Worm (Caenorhabditis elegans) whole organism, early embryonic: ENCODE measurements around the gene col-115.

Experiments used
- B0310.2 ChIP-seq: sonication (generic microtip); optimal IDR thresholded peaks from 2 replicates; lab custom pipeline; 2016; ENCODE audit warnings: mild to moderate bottlenecking, missing genetic modification characterization, missing compliant biosample characterization
- F13C5.2 ChIP-seq: sonication (generic microtip); optimal IDR thresholded peaks from 2 replicates; lab custom pipeline; 2017; ENCODE audit warnings: mild to moderate bottlenecking, missing genetic modification characterization, inconsistent platforms, missing compliant biosample characterization
- aly-1 ChIP-seq: sonication (generic microtip); optimal IDR thresholded peaks from 2 replicates; lab custom pipeline; 2016; ENCODE audit warnings: missing genetic modification characterization, missing compliant biosample characterization
- ama-1 ChIP-seq: fragments of 150-350 bp; optimal IDR thresholded peaks from 2 replicates; lab custom pipeline; 2014
- ceh-13 ChIP-seq: fragments of 200-800 bp; sonication (Bioruptor generic); optimal IDR thresholded peaks from 2 replicates; lab custom pipeline; 2018; ENCODE audit warnings: mild to moderate bottlenecking, missing genetic modification characterization, missing compliant biosample characterization
- ceh-36 ChIP-seq: sonication (generic microtip); optimal IDR thresholded peaks from 2 replicates; lab custom pipeline; 2016; ENCODE audit warnings: missing genetic modification characterization, inconsistent platforms, missing compliant biosample characterization
- ets-7 ChIP-seq: sonication (generic microtip); optimal IDR thresholded peaks from 2 replicates; lab custom pipeline; 2016; ENCODE audit warnings: missing genotype, missing genetic modification characterization, missing compliant biosample characterization
- flt-1 ChIP-seq: fragments of 200-800 bp; sonication (Bioruptor generic); IDR thresholded peaks from 2 replicates; pipeline ENCODE4 v1.3.6; 2022; ENCODE audit warnings: missing genetic modification characterization, missing compliant biosample characterization
- hmbx-1 ChIP-seq: sonication (generic microtip); optimal IDR thresholded peaks from 2 replicates; lab custom pipeline; 2016; ENCODE audit warnings: mild to moderate bottlenecking, missing genetic modification characterization, missing compliant biosample characterization
- hmg-4 ChIP-seq: fragments of 200-800 bp; sonication (Bioruptor generic); optimal IDR thresholded peaks from 2 replicates; lab custom pipeline; 2018; ENCODE audit warnings: mild to moderate bottlenecking, missing genetic modification characterization, missing compliant biosample characterization
- hnd-1 ChIP-seq: sonication (generic microtip); optimal IDR thresholded peaks from 2 replicates; lab custom pipeline; 2016; ENCODE audit warnings: missing genetic modification characterization, missing compliant biosample characterization
- pes-1 ChIP-seq: fragments of 200-800 bp; sonication (Bioruptor generic); IDR thresholded peaks from 2 replicates; pipeline ENCODE4 v1.3.6; 2022; ENCODE audit warnings: missing genetic modification reagents, missing genetic modification characterization, missing compliant biosample characterization
- scrt-1 ChIP-seq: fragments of 200-800 bp; sonication (Bioruptor generic); IDR thresholded peaks from 2 replicates; pipeline ENCODE4 v1.3.6; 2022; ENCODE audit warnings: missing genetic modification characterization, missing compliant biosample characterization
- sea-1 ChIP-seq: fragments of 200-800 bp; sonication (Bioruptor generic); conservative IDR thresholded peaks from 2 replicates; pipeline ENCODE4 v1.3.6; 2022; ENCODE audit warnings: missing genetic modification characterization, missing compliant biosample characterization
- tbx-11 ChIP-seq: fragments of 200-800 bp; sonication (Bioruptor generic); IDR thresholded peaks from 2 replicates; pipeline ENCODE4 v1.3.6; 2022; ENCODE audit warnings: missing genetic modification characterization, missing compliant biosample characterization
- tbx-37 ChIP-seq: fragments of 200-800 bp; sonication (Bioruptor generic); conservative IDR thresholded peaks from 2 replicates; pipeline ENCODE4 v1.3.6; 2022; ENCODE audit warnings: missing genetic modification reagents, missing genetic modification characterization, missing compliant biosample characterization
- tra-4 ChIP-seq: sonication (generic microtip); optimal IDR thresholded peaks from 2 replicates; lab custom pipeline; 2017; ENCODE audit warnings: missing genetic modification characterization, missing compliant biosample characterization

The col-115 gene

ce11 chrIV:7955849-7956248, 32.6 kb upstream of the col-115 start, which contains the start of gene ceh-19:
TSS of gene ceh-19 (minus strand) at chrIV:7955949.
- no peak for TF ChIP-seq B0310.2 (tag; lab: Kevin White, UChicago)

- TF ChIP-seq hmbx-1 (tag; lab: Kevin White, UChicago) (no peak), scrt-1 (GFP tag; lab: Robert Waterston, UW) (no peak), pes-1 (GFP tag; lab: Robert Waterston, UW) (no peak), hmg-4 (no peak), ama-1 (no peak), B0310.2 (tag; lab: Kevin White, UChicago) (no peak), tbx-37 (GFP tag; lab: Robert Waterston, UW) (no peak), hnd-1 (tag; lab: Kevin White, UChicago) (no peak), sea-1 (GFP tag; lab: Robert Waterston, UW) (no peak), flt-1 (GFP tag; lab: Robert Waterston, UW) (no peak), ets-7 (no peak)
Measured at ce11 chrIV:7956643-7957317, 31.7 kb upstream of the col-115 start, which contains the start of gene csr-1. TSS of gene csr-1 (plus strand) at chrIV:7957267.

ce11 chrIV:7957504-7957903, 31.0 kb upstream of the col-115 start, which contains the start of gene frpr-10:
TSS of gene frpr-10 (plus strand) at chrIV:7957804.
- TF ChIP-seq flt-1 (GFP tag; lab: Robert Waterston, UW) (no peak), hmbx-1 (tag; lab: Kevin White, UChicago) (no peak), ceh-13 (GFP tag; lab: Kevin White, UChicago) (no peak), tra-4 (no peak), scrt-1 (GFP tag; lab: Robert Waterston, UW) (no peak), ets-7 (no peak)

ce11 chrIV:7958092-7958491, 30.4 kb upstream of the col-115 start:
- TF ChIP-seq scrt-1 (GFP tag; lab: Robert Waterston, UW) = no peak
- TF ChIP-seq B0310.2 (tag; lab: Kevin White, UChicago) = no peak
- TF ChIP-seq tbx-11 (GFP tag; lab: Robert Waterston, UW) = no peak
- TF ChIP-seq aly-1 = no peak
- no peak for TF ChIP-seq hmg-4
- TF ChIP-seq tbx-37 (GFP tag; lab: Robert Waterston, UW) = no peak
- TF ChIP-seq F13C5.2 (tag; lab: Kevin White, UChicago) = no peak
- no peak for TF ChIP-seq ama-1
- no peak for TF ChIP-seq flt-1 (GFP tag; lab: Robert Waterston, UW)
- no peak for TF ChIP-seq ets-7
- TF ChIP-seq hnd-1 (tag; lab: Kevin White, UChicago) = no peak
- TF ChIP-seq tra-4 = no peak
- TF ChIP-seq sea-1 (GFP tag; lab: Robert Waterston, UW) = no peak
- TF ChIP-seq pes-1 (GFP tag; lab: Robert Waterston, UW) = no peak

- TF ChIP-seq tra-4 = no peak
- no peak for TF ChIP-seq sea-1 (GFP tag; lab: Robert Waterston, UW)
- no peak for TF ChIP-seq hmbx-1 (tag; lab: Kevin White, UChicago)
- no peak for TF ChIP-seq scrt-1 (GFP tag; lab: Robert Waterston, UW)
- TF ChIP-seq B0310.2 (tag; lab: Kevin White, UChicago) = no peak
- no peak for TF ChIP-seq flt-1 (GFP tag; lab: Robert Waterston, UW)
- no peak for TF ChIP-seq F13C5.2 (tag; lab: Kevin White, UChicago)
- TF ChIP-seq ama-1 = no peak
- TF ChIP-seq ceh-36 (tag; lab: Kevin White, UChicago) = no peak
- no peak for TF ChIP-seq hnd-1 (tag; lab: Kevin White, UChicago)
- no peak for TF ChIP-seq tbx-37 (GFP tag; lab: Robert Waterston, UW)
- TF ChIP-seq tbx-11 (GFP tag; lab: Robert Waterston, UW) = no peak
- TF ChIP-seq ets-7 = no peak
- no peak for TF ChIP-seq pes-1 (GFP tag; lab: Robert Waterston, UW)
- no peak for TF ChIP-seq ceh-13 (GFP tag; lab: Kevin White, UChicago)
Measured at ce11 chrIV:7961889-7962342, 26.6 kb upstream of the col-115 start.

- TF ChIP-seq hnd-1 (tag; lab: Kevin White, UChicago) (no peak), ama-1 (no peak), hmbx-1 (tag; lab: Kevin White, UChicago) (no peak), B0310.2 (tag; lab: Kevin White, UChicago) (no peak), flt-1 (GFP tag; lab: Robert Waterston, UW) (no peak), scrt-1 (GFP tag; lab: Robert Waterston, UW) (no peak), sea-1 (GFP tag; lab: Robert Waterston, UW) (no peak), aly-1 (no peak)
Measured at ce11 chrIV:7967006-7967405, 21.5 kb upstream of the col-115 start, which contains the start of gene F57H12.5. TSS of gene F57H12.5 (plus strand) at chrIV:7967306.

ce11 chrIV:7976210-7976609, 12.3 kb upstream of the col-115 start, which contains the start of gene F57H12.6:
TSS of gene F57H12.6 (minus strand) at chrIV:7976310.
- TF ChIP-seq flt-1 (GFP tag; lab: Robert Waterston, UW) = no peak
- no peak for TF ChIP-seq ama-1
- TF ChIP-seq tra-4 = no peak
- TF ChIP-seq hmg-4 = no peak
- TF ChIP-seq ceh-13 (GFP tag; lab: Kevin White, UChicago) = no peak
- no peak for TF ChIP-seq scrt-1 (GFP tag; lab: Robert Waterston, UW)

ce11 chrIV:7977452-7977940, 11.0 kb upstream of the col-115 start, which contains the start of gene ora-1:
TSS of gene ora-1 (plus strand) at chrIV:7977890.
- TF ChIP-seq aly-1 = no peak
- TF ChIP-seq tra-4 = no peak
- TF ChIP-seq ets-7 = no peak
- TF ChIP-seq flt-1 (GFP tag; lab: Robert Waterston, UW) = no peak
- no peak for TF ChIP-seq pes-1 (GFP tag; lab: Robert Waterston, UW)
- no peak for TF ChIP-seq ama-1
- TF ChIP-seq ceh-36 (tag; lab: Kevin White, UChicago) = no peak
- TF ChIP-seq hmg-4 = no peak
- no peak for TF ChIP-seq tbx-37 (GFP tag; lab: Robert Waterston, UW)
- TF ChIP-seq hnd-1 (tag; lab: Kevin White, UChicago) = no peak
- no peak for TF ChIP-seq B0310.2 (tag; lab: Kevin White, UChicago)
- no peak for TF ChIP-seq ceh-13 (GFP tag; lab: Kevin White, UChicago)
- no peak for TF ChIP-seq hmbx-1 (tag; lab: Kevin White, UChicago)
- TF ChIP-seq tbx-11 (GFP tag; lab: Robert Waterston, UW) = no peak
- no peak for TF ChIP-seq sea-1 (GFP tag; lab: Robert Waterston, UW)
- no peak for TF ChIP-seq scrt-1 (GFP tag; lab: Robert Waterston, UW)
- TF ChIP-seq F13C5.2 (tag; lab: Kevin White, UChicago) = no peak
